Fruit fly (Drosophila melanogaster): ENCODE measurements around the gene Sdr.

Gene Sdr

DNA sequence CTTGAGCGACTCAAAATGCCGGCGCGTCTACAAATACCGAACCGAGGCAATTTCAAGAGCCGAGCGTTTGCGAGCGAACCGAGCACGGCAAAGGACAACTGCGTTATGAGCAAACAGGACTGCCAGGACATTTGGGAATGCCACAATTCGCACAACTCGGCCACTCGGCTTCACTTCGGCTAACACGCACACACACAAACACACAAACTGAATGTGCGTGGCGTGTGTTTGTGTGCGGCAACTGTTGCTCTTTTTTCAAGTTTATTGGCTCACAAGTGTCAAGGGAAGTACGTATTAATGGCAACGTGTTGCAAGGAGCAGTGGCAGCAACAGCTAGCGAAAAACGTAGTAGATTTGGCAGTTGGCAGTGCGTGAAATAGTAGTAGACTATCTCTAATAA is 45.1 kb upstream of the Sdr start (continued):
- peak; percentile 29 for TF ChIP-seq CG13894 (tag; optimal IDR thresholded peaks at IDR 0.05)
- no peak for TF ChIP-seq jumu (GFP tag; optimal IDR thresholded peaks at IDR 0.05)
- TF ChIP-seq CG11560 (tag; IDR thresholded peaks at IDR 0.05), result no peak
- TF ChIP-seq scrt (GFP tag; optimal IDR thresholded peaks at IDR 0.05), result peak; percentile 100

DNA sequence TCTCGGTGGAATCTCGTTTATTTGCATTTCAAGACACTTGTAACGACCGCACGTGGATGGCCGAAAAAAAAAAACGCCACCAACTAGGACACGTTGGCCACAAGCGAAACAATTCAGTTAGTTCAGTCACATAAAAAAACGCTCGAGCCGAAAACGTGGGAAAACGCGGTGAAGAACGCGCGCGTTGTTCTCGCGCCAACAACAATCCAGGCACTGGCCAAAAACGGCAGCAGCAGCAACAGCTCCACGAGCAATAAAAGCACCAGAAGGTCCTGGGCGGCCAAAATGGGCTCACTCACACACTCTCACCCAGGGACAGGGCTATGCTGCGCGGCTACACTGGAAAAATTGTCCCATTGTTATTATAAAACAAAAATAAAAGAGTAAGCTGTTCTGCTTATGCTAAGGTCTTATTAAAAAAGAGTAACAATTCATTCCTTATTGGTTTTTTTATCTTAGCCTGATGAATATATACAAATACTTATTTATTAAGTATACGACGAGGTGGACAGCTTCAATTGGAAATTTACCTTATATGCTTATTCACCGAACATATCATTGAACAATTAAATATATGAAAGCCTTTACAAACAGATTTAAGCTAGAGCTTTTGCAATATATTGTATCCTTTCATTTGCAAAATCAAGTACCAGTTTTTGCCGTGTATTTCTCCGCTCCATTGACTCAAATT is 43.0 kb upstream of the Sdr start, which contains the start of gene btsz:
btsz (minus strand) TSS at position 215 of the 691 bp plus-strand sequence.
- TF ChIP-seq CG6254 (GFP tag; optimal IDR thresholded peaks at IDR 0.05), result no peak
- peak; percentile 26 for TF ChIP-seq nmo (GFP tag; optimal IDR thresholded peaks at IDR 0.05)
- TF ChIP-seq CG6813 (GFP tag; optimal IDR thresholded peaks at IDR 0.05), result no peak
- no peak for TF ChIP-seq eve (GFP tag; optimal IDR thresholded peaks at IDR 0.05)
- TF ChIP-seq Adf1 (GFP tag; IDR thresholded peaks at IDR 0.05), result no peak
- no peak for TF ChIP-seq lov (optimal IDR thresholded peaks at IDR 0.05)
- TF ChIP-seq lov (GFP tag; IDR thresholded peaks at IDR 0.05), result 0 out of 3 replicates have a peak, but pooled peaks have one; percentile 19
- no peak for TF ChIP-seq CG8359 (GFP tag; optimal IDR thresholded peaks at IDR 0.05; ENCODE audit: borderline replicate concordance)
- TF ChIP-seq fu2 (GFP tag; optimal IDR thresholded peaks at IDR 0.05), result no peak
- TF ChIP-seq Sry-δ (GFP tag; optimal IDR thresholded peaks at IDR 0.05), result no peak
- TF ChIP-seq sr (GFP tag; IDR thresholded peaks at IDR 0.05), result no peak
- peak; percentile 67 for TF ChIP-seq gem (tag; optimal IDR thresholded peaks at IDR 0.05)
- peak; percentile 38 for TF ChIP-seq CG10209 (GFP tag; optimal IDR thresholded peaks at IDR 0.05)
- TF ChIP-seq phol (tag; optimal IDR thresholded peaks at IDR 0.05), result peak; percentile 34
- TF ChIP-seq C15 (GFP tag; IDR thresholded peaks at IDR 0.05), result no peak
- TF ChIP-seq CG6654 (GFP tag; optimal IDR thresholded peaks at IDR 0.05), result no peak
- no peak for TF ChIP-seq twi (tag; optimal IDR thresholded peaks at IDR 0.05)
- peak; percentile 51 for TF ChIP-seq row (GFP tag; IDR thresholded peaks at IDR 0.05)
- no peak for TF ChIP-seq CG14014 (GFP tag; IDR thresholded peaks at IDR 0.05)
- TF ChIP-seq B-H2 (GFP tag; optimal IDR thresholded peaks at IDR 0.05), result peak; percentile 11
- peak; percentile 66 for TF ChIP-seq CG30403 (GFP tag; optimal IDR thresholded peaks at IDR 0.05)
- peak; percentile 5 for TF ChIP-seq unpg (GFP tag; optimal IDR thresholded peaks at IDR 0.05)
- TF ChIP-seq Bgb (GFP tag; IDR thresholded peaks at IDR 0.05; ENCODE audit: partially characterized antibody), result no peak
- TF ChIP-seq CG9215 (GFP tag; IDR thresholded peaks at IDR 0.05), result no peak
- TF ChIP-seq CG12391 (tag; optimal IDR thresholded peaks at IDR 0.05), result peak; percentile 40
- TF ChIP-seq CG6765 (GFP tag; optimal IDR thresholded peaks at IDR 0.05), result peak; percentile 46
- peak; percentile 53 for TF ChIP-seq CG15011 (GFP tag; optimal IDR thresholded peaks at IDR 0.05)
- TF ChIP-seq aop (GFP tag; IDR thresholded peaks at IDR 0.05), result no peak
- TF ChIP-seq CG18476 (GFP tag; optimal IDR thresholded peaks at IDR 0.05), result peak; percentile 23
- no peak for TF ChIP-seq maf-S (GFP tag; optimal IDR thresholded peaks at IDR 0.05)
- TF ChIP-seq HHEX (GFP tag; optimal IDR thresholded peaks at IDR 0.05), result peak; percentile 55
- no peak for TF ChIP-seq btn (GFP tag; optimal IDR thresholded peaks at IDR 0.05)
- no peak for TF ChIP-seq Asciz (GFP tag; optimal IDR thresholded peaks at IDR 0.05)
- peak; percentile 40; the same call in 1 of the 2 replicates for TF ChIP-seq slbo (GFP tag; IDR thresholded peaks at IDR 0.05)
- TF ChIP-seq CG1792 (GFP tag; optimal IDR thresholded peaks at IDR 0.05), result no peak
- no peak for TF ChIP-seq Camta (GFP tag; optimal IDR thresholded peaks at IDR 0.05)
- TF ChIP-seq CG11247 (GFP tag; IDR thresholded peaks at IDR 0.05), result no peak
- TF ChIP-seq CG10543 (GFP tag; optimal IDR thresholded peaks at IDR 0.05), result peak; percentile 60
- TF ChIP-seq CG17829 (tag; optimal IDR thresholded peaks at IDR 0.05), result no peak
- peak; percentile 70 for TF ChIP-seq CG2120 (GFP tag; optimal IDR thresholded peaks at IDR 0.05)
- no peak for TF ChIP-seq CG7963 (GFP tag; IDR thresholded peaks at IDR 0.05; ENCODE audit: partially characterized antibody)
- peak; percentile 6 for TF ChIP-seq sd (tag; optimal IDR thresholded peaks at IDR 0.05)
- TF ChIP-seq CG4328 (GFP tag; optimal IDR thresholded peaks at IDR 0.05), result peak; percentile 31
- TF ChIP-seq Dek (tag; optimal IDR thresholded peaks at IDR 0.05), result peak; percentile 22

Measured in whole organism, embryonic.